Fruit fly (Drosophila melanogaster): ENCODE results near the gene CG31191.

- TF ChIP-seq EcR (GFP tag; optimal IDR thresholded peaks at IDR 0.05) (no peak), psq (optimal IDR thresholded peaks at IDR 0.05) (no peak), usp (GFP tag; optimal IDR thresholded peaks at IDR 0.05) (no peak), CG8478 (optimal IDR thresholded peaks at IDR 0.05) (no peak), pan (optimal IDR thresholded peaks at IDR 0.05) (no peak)
Observed at dm6 chr3R:20990409-20990808, 45.1 kb upstream of the CG31191 start.

Measured in whole organism.